Worm (Caenorhabditis elegans): ENCODE data around the gene snf-3.

Gene snf-3

ce11 chrII:1117992-1118729, 26.4 kb downstream of the snf-3 start, which contains the start of gene lips-13:
Gene lips-13, minus strand, starts transcription at chrII:1118042.
- TF ChIP-seq hmg-1.2 (GFP tag; IDR thresholded peaks at IDR 0.05) (peak; percentile 46), ceh-91 (GFP tag; IDR thresholded peaks at IDR 0.05) (no peak), snpc-4 (GFP tag; optimal IDR thresholded peaks at IDR 0.05) (peak; percentile 41), snpc-4 (tag; optimal IDR thresholded peaks at IDR 0.05) (peak in 3 of 4 experiments; percentile 45 to 86 (median 86)), mxl-1 (tag; optimal IDR thresholded peaks at IDR 0.05) (no peak), snpc-1.1 (tag; optimal IDR thresholded peaks at IDR 0.05; ENCODE audit: insufficient read depth) (peak; percentile 46), attf-3 (GFP tag; conservative IDR thresholded peaks at IDR 0.05) (no peak), attf-6 (GFP tag; IDR thresholded peaks at IDR 0.05) (no peak), snpc-1.3 (tag; optimal IDR thresholded peaks at IDR 0.05; ENCODE audit: insufficient read depth) (no peak), akir-1 (GFP tag; optimal IDR thresholded peaks at IDR 0.05) (no peak), tbp1 (GFP tag; optimal IDR thresholded peaks at IDR 0.05) (no peak), die-1 (tag; optimal IDR thresholded peaks at IDR 0.05) (no peak), Y79H2A.3 (GFP tag; conservative IDR thresholded peaks at IDR 0.05) (no peak), sdz-38 (tag; optimal IDR thresholded peaks at IDR 0.05) (no peak)

- no peak for TF ChIP-seq B0035.1 (tag; optimal IDR thresholded peaks at IDR 0.05)
- TF ChIP-seq mes-4 (tag; optimal IDR thresholded peaks at IDR 0.05), result no peak
- TF ChIP-seq tbx-9 (tag; optimal IDR thresholded peaks at IDR 0.05; ENCODE audit: borderline replicate concordance), result no peak
- TF ChIP-seq D2030.7 (GFP tag; IDR thresholded peaks at IDR 0.05), result no peak
- no peak for TF ChIP-seq snpc-4 (GFP tag; optimal IDR thresholded peaks at IDR 0.05)
- no peak for TF ChIP-seq snpc-4 (tag; optimal IDR thresholded peaks at IDR 0.05)
- TF ChIP-seq ceh-91 (GFP tag; IDR thresholded peaks at IDR 0.05), result no peak
- no peak for TF ChIP-seq T26A5.8 (tag; optimal IDR thresholded peaks at IDR 0.05)
- no peak for TF ChIP-seq lin-26 (GFP tag; IDR thresholded peaks at IDR 0.05)
- no peak for TF ChIP-seq mel-28 (tag; optimal IDR thresholded peaks at IDR 0.05; ENCODE audit: borderline replicate concordance)
- TF ChIP-seq ceh-27 (GFP tag; optimal IDR thresholded peaks at IDR 0.05), result no peak
- no peak for TF ChIP-seq F57A8.1 (GFP tag; optimal IDR thresholded peaks at IDR 0.05)
- TF ChIP-seq ztf-22 (GFP tag; optimal IDR thresholded peaks at IDR 0.05), result no peak
- no peak for TF ChIP-seq nfya-1 (tag; optimal IDR thresholded peaks at IDR 0.05; ENCODE audit: borderline replicate concordance, insufficient read depth)
- TF ChIP-seq tbp1 (GFP tag; optimal IDR thresholded peaks at IDR 0.05), result no peak
- no peak for TF ChIP-seq fkh-3 (tag; optimal IDR thresholded peaks at IDR 0.05)
- TF ChIP-seq B0261.1 (tag; optimal IDR thresholded peaks at IDR 0.05), result no peak
- no peak for TF ChIP-seq xnd-1 (tag; optimal IDR thresholded peaks at IDR 0.05)
Measured at ce11 chrII:1123208-1123607, 31.4 kb downstream of the snf-3 start, which contains the start of the genes sut-1 and eri-3. Gene sut-1, minus strand, starts transcription at chrII:1123265. Gene eri-3, plus strand, starts transcription at chrII:1123534.

- no peak for TF ChIP-seq nfya-1 (tag; optimal IDR thresholded peaks at IDR 0.05; ENCODE audit: borderline replicate concordance, insufficient read depth)
- TF ChIP-seq madf-8 (GFP tag; conservative IDR thresholded peaks at IDR 0.05), result no peak
- TF ChIP-seq lin-54 (GFP tag; optimal IDR thresholded peaks at IDR 0.05), result peak; percentile 26
- peak; percentile 70 for TF ChIP-seq mcd-1 (GFP tag; IDR thresholded peaks at IDR 0.05)
Measured at ce11 chrII:1124757-1125156, 33.0 kb downstream of the snf-3 start.

- TF ChIP-seq B0336.3 (GFP tag; IDR thresholded peaks at IDR 0.05) (no peak), mcd-1 (GFP tag; IDR thresholded peaks at IDR 0.05) (peak; percentile 64)
Measured at ce11 chrII:1126472-1126871, 34.7 kb downstream of the snf-3 start.

Data from whole organism, young adult.